Worm (Caenorhabditis elegans): ENCODE results near the gene cyp-31A3.

DNA sequence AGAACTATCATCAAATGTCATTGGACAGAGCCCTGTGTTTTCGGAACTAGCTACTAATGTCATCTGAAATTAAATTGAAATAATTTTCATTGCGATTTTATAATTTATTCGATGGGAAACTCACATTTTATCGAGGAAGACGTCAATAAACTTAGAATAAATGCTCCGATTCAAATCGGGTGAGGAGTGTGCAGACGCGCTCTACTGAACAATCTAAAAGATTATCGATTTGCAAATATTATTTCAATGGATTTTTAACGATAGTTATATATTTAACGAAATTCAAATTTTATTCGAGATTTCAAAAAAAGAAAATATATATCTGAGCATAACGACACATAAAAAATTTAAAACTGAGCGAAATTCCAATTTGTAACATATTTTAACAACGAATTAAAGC lies 38.3 kb downstream of the cyp-31A3 start, which contains the start of gene eor-1:
- TF ChIP-seq unc-130 (GFP tag; optimal IDR thresholded peaks at IDR 0.05) (no peak), nhr-27 (tag; optimal IDR thresholded peaks at IDR 0.05) (no peak), sdz-38 (tag; optimal IDR thresholded peaks at IDR 0.05) (no peak), pbrm-1 (GFP tag; IDR thresholded peaks at IDR 0.05) (no peak), pha-4 (tag; optimal IDR thresholded peaks at IDR 0.05) (no peak), ceh-40 (GFP tag; IDR thresholded peaks at IDR 0.05) (no peak), attf-6 (GFP tag; IDR thresholded peaks at IDR 0.05) (no peak), B0019.2 (GFP tag; conservative IDR thresholded peaks at IDR 0.05) (no peak)

Data from whole organism, young adult.